Fruit fly (Drosophila melanogaster): ENCODE data around the gene CG12219.
A peak's percentile ranks its signal among the peaks of the same experiment; 100 is the strongest.

Gene CG12219

dm6 chrX:6283470-6283869, 17.6 kb downstream of the CG12219 start, which contains the start of gene CG11700 (continued):
- no peak for TF ChIP-seq Bgb (GFP tag; IDR thresholded peaks at IDR 0.05; ENCODE audit: partially characterized antibody)
- no peak for TF ChIP-seq dati (GFP tag; IDR thresholded peaks at IDR 0.05)
- peak; percentile 15 for TF ChIP-seq Med (GFP tag)

- no peak for TF ChIP-seq btn (GFP tag; optimal IDR thresholded peaks at IDR 0.05)
- TF ChIP-seq CG6854 (GFP tag; optimal IDR thresholded peaks at IDR 0.05): no peak
- TF ChIP-seq CG13624 (GFP tag; optimal IDR thresholded peaks at IDR 0.05): peak; percentile 16
- TF ChIP-seq pros (GFP tag; optimal IDR thresholded peaks at IDR 0.05): peak; percentile 33
- peak; percentile 87 for TF ChIP-seq CG30020 (tag; optimal IDR thresholded peaks at IDR 0.05)
- no peak for TF ChIP-seq p53 (GFP tag; optimal IDR thresholded peaks at IDR 0.05)
- TF ChIP-seq Med (GFP tag): peak; percentile 18
- peak; percentile 51 for TF ChIP-seq lbe (GFP tag; optimal IDR thresholded peaks at IDR 0.05)
- no peak for TF ChIP-seq CG17612 (GFP tag; IDR thresholded peaks at IDR 0.05)
- TF ChIP-seq zen (tag; optimal IDR thresholded peaks at IDR 0.05): peak; percentile 3
- TF ChIP-seq CG31441 (GFP tag; IDR thresholded peaks at IDR 0.05): 0 out of 2 replicates have a peak, but pooled peaks have one; percentile 0
- no peak for TF ChIP-seq CG1603 (tag; optimal IDR thresholded peaks at IDR 0.05)
Measured at dm6 chrX:6279629-6280073, 21.4 kb downstream of the CG12219 start, which contains the start of gene Ubi-p5E. Ubi-p5E (minus strand) TSS chrX:6279647.

dm6 chrX:6278879-6279628, 22.0 kb downstream of the CG12219 start:
- TF ChIP-seq CG4820 (GFP tag; optimal IDR thresholded peaks at IDR 0.05): no peak
- TF ChIP-seq pros (GFP tag; optimal IDR thresholded peaks at IDR 0.05): no peak
- no peak for TF ChIP-seq B-H1 (GFP tag; IDR thresholded peaks at IDR 0.05)
- no peak for TF ChIP-seq CG32532 (GFP tag; IDR thresholded peaks at IDR 0.05)
- peak; percentile 14 for TF ChIP-seq repo (GFP tag; optimal IDR thresholded peaks at IDR 0.05)
- TF ChIP-seq ewg (GFP tag; optimal IDR thresholded peaks at IDR 0.05): no peak
- no peak for TF ChIP-seq zf30C (GFP tag; optimal IDR thresholded peaks at IDR 0.05)
- TF ChIP-seq Sry-δ (GFP tag; optimal IDR thresholded peaks at IDR 0.05): peak; percentile 25
- peak; percentile 35; the same call in 1 of the 2 replicates for TF ChIP-seq Bgb (GFP tag; IDR thresholded peaks at IDR 0.05; ENCODE audit: partially characterized antibody)
- no peak for TF ChIP-seq NfI (GFP tag; optimal IDR thresholded peaks at IDR 0.05)
- no peak for TF ChIP-seq fd3F (GFP tag; optimal IDR thresholded peaks at IDR 0.05)
- TF ChIP-seq sna (GFP tag; IDR thresholded peaks at IDR 0.05; ENCODE audit: partially characterized antibody): no peak
- no peak for TF ChIP-seq tap (tag; optimal IDR thresholded peaks at IDR 0.05)
- TF ChIP-seq CG15011 (GFP tag; optimal IDR thresholded peaks at IDR 0.05): no peak
- TF ChIP-seq Awh (GFP tag; IDR thresholded peaks at IDR 0.05): 0 out of 2 replicates have a peak, but pooled peaks have one; percentile 10
- TF ChIP-seq CG3281 (GFP tag; optimal IDR thresholded peaks at IDR 0.05): peak; percentile 10
- TF ChIP-seq dm (GFP tag; optimal IDR thresholded peaks at IDR 0.05): no peak
- TF ChIP-seq gro (GFP tag; optimal IDR thresholded peaks at IDR 0.05): peak; percentile 38
- no peak for TF ChIP-seq CG8765 (GFP tag; IDR thresholded peaks at IDR 0.05)
- no peak for TF ChIP-seq CG1647 (GFP tag; optimal IDR thresholded peaks at IDR 0.05)
- TF ChIP-seq CG10543 (GFP tag; optimal IDR thresholded peaks at IDR 0.05): peak; percentile 58
- no peak for TF ChIP-seq fu2 (GFP tag; optimal IDR thresholded peaks at IDR 0.05)
- TF ChIP-seq Six4 (GFP tag; optimal IDR thresholded peaks at IDR 0.05): no peak
- no peak for TF ChIP-seq CG11696 (GFP tag; IDR thresholded peaks at IDR 0.05)
- TF ChIP-seq ase (GFP tag; IDR thresholded peaks at IDR 0.05): no peak
- peak; percentile 18; the same call in 1 of the 2 replicates for TF ChIP-seq inv (GFP tag; IDR thresholded peaks at IDR 0.05; ENCODE audit: partially characterized antibody)
- TF ChIP-seq Dfd (GFP tag; optimal IDR thresholded peaks at IDR 0.05): no peak
- no peak for TF ChIP-seq Chrac-16 (GFP tag; optimal IDR thresholded peaks at IDR 0.05)
- no peak for TF ChIP-seq CG1529 (GFP tag; optimal IDR thresholded peaks at IDR 0.05)
- no peak for TF ChIP-seq Hsf (GFP tag; optimal IDR thresholded peaks at IDR 0.05)
- TF ChIP-seq tup (GFP tag; optimal IDR thresholded peaks at IDR 0.05): no peak
- TF ChIP-seq CG5953 (GFP tag; IDR thresholded peaks at IDR 0.05): no peak
- TF ChIP-seq CG10431 (GFP tag; optimal IDR thresholded peaks at IDR 0.05): no peak
- TF ChIP-seq CG14710 (tag; optimal IDR thresholded peaks at IDR 0.05): peak; percentile 36
